Worm (Caenorhabditis elegans): ENCODE measurements around the gene F16B4.2.
A peak's percentile ranks its signal among the peaks of the same experiment; 100 is the strongest.

DNA sequence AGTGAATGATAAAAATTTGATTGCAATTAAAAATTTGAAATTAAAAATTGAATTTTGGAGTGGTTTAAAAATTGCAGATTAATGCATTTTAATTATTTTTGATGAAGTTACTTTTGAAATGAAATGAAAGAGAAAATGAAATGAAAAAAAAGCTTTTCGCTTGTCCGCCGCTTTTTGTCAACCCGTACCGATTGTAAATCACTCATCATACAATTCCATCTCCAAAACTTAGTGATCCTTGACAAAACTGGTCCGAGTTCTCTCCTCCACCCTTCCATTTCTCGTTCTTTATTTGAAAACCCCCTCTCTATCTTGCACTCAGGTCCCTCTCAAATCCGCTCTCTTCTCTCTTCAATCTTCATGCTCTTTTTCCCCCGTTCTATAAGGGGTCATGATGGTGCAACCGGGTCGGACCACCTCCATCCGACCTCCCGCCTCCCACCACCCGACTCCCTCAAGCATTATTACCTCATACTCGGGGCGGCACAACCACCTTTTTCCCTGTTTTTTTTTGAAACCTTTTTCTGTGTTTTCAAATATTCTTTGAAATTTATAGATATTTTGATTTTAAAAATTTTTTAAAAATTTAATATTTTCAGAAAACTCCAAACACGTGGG lies 23.6 kb upstream of the F16B4.2 start:
- TF ChIP-seq hnd-1 (tag; optimal IDR thresholded peaks at IDR 0.05) (no peak), flt-1 (GFP tag; IDR thresholded peaks at IDR 0.05) (0 out of 2 replicates have a peak, but pooled peaks have one; percentile 21), ama-1 (optimal IDR thresholded peaks at IDR 0.05) (no peak), tbx-37 (GFP tag; conservative IDR thresholded peaks at IDR 0.05) (no peak), F13C5.2 (tag; optimal IDR thresholded peaks at IDR 0.05) (no peak), B0310.2 (tag; optimal IDR thresholded peaks at IDR 0.05) (no peak)

Data from whole organism, early embryonic.